Fruit fly (Drosophila melanogaster): ENCODE results near the gene mdy.
A peak's percentile ranks its signal among the peaks of the same experiment; 100 is the strongest.

mdy gene

dm6 chr2L:16868897-16869324 lies 52.5 kb downstream of the mdy start (continued):
- TF ChIP-seq CG11695 (GFP tag; IDR thresholded peaks at IDR 0.05) (peak; percentile 44; the same call in 2 of the 3 replicates), Xbp1 (GFP tag; optimal IDR thresholded peaks at IDR 0.05) (peak; percentile 43)

dm6 chr2L:16874924-16875323 lies 58.5 kb downstream of the mdy start:
- TF ChIP-seq Pdp1 (GFP tag; optimal IDR thresholded peaks at IDR 0.05) (peak in 1 of 2 experiments; percentile 41), Taf1 (GFP tag; IDR thresholded peaks at IDR 0.05) (no peak), chinmo (GFP tag; IDR thresholded peaks at IDR 0.05; ENCODE audit: partially characterized antibody) (peak; percentile 74; the same call in 1 of the 4 replicates), cg (GFP tag; optimal IDR thresholded peaks at IDR 0.05) (peak; percentile 47)

dm6 chr2L:16876555-16876954 lies 60.1 kb downstream of the mdy start:
- TF ChIP-seq Pdp1 (GFP tag; optimal IDR thresholded peaks at IDR 0.05) (peak in 1 of 2 experiments; percentile 85), sd (tag; optimal IDR thresholded peaks at IDR 0.05) (peak; percentile 86), mld (GFP tag; IDR thresholded peaks at IDR 0.05; ENCODE audit: partially characterized antibody) (0 out of 3 replicates have a peak, but pooled peaks have one; percentile 32), CG7987 (GFP tag; optimal IDR thresholded peaks at IDR 0.05) (no peak), fd64A (GFP tag; optimal IDR thresholded peaks at IDR 0.05) (no peak), CTCF (GFP tag; optimal IDR thresholded peaks at IDR 0.05) (peak; percentile 76), lmd (GFP tag; IDR thresholded peaks at IDR 0.05) (0 out of 2 replicates have a peak, but pooled peaks have one; percentile 10), Dbx (GFP tag; IDR thresholded peaks at IDR 0.05) (no peak), gro (GFP tag; optimal IDR thresholded peaks at IDR 0.05) (peak; percentile 44)
